Fruit fly (Drosophila melanogaster) whole organism, embryonic: ENCODE data around the gene PMP34.

Experiments used
- Adf1 ChIP-seq: fragments of 200-800 bp; sonication (Bioruptor generic); IDR thresholded peaks from 2 replicates; pipeline ENCODE4 v1.3.6; 2022; ENCODE audit warnings: missing biosample characterization, missing genetic modification characterization
- Asciz ChIP-seq: fragments of 200-800 bp; sonication (Bioruptor generic); optimal IDR thresholded peaks from 2 replicates; lab custom pipeline; 2017; ENCODE audit warnings: missing biosample characterization, mild to moderate bottlenecking, missing genetic modification characterization, missing genetic modification reagents
- Atf-2 ChIP-seq: fragments of 200-800 bp; sonication (Bioruptor generic); optimal IDR thresholded peaks from 2 replicates; lab custom pipeline; 2016; ENCODE audit warnings: missing biosample characterization, missing genetic modification characterization
- Blimp-1 ChIP-seq: fragments of 200-800 bp; sonication (Bioruptor generic); optimal IDR thresholded peaks from 3 replicates; lab custom pipeline; 2018; ENCODE audit warnings: missing biosample characterization, missing genetic modification characterization, mild to moderate bottlenecking, moderate library complexity, missing genetic modification reagents
- CG11247 ChIP-seq: fragments of 200-800 bp; sonication (Bioruptor generic); IDR thresholded peaks from 2 replicates; pipeline ENCODE4 v1.3.6; 2022; ENCODE audit warnings: missing biosample characterization, missing genetic modification characterization
- CG11504 ChIP-seq: fragments of 200-800 bp; sonication (Bioruptor generic); optimal IDR thresholded peaks from 3 replicates; lab custom pipeline; 2019; ENCODE audit warnings: missing biosample characterization, mild to moderate bottlenecking, missing genetic modification characterization, moderate library complexity
- CG14014 ChIP-seq: fragments of 200-800 bp; sonication (Bioruptor generic); IDR thresholded peaks from 2 replicates; pipeline ENCODE4 v1.3.6; 2022; ENCODE audit warnings: missing biosample characterization, missing genetic modification characterization
- CG17359 ChIP-seq: fragments of 200-800 bp; sonication (Bioruptor generic); optimal IDR thresholded peaks from 3 replicates; lab custom pipeline; 2018; ENCODE audit warnings: missing biosample characterization, mild to moderate bottlenecking, missing genetic modification characterization, moderate library complexity
- CG17802 ChIP-seq: fragments of 200-800 bp; sonication (Bioruptor generic); optimal IDR thresholded peaks from 2 replicates; lab custom pipeline; 2018; ENCODE audit warnings: missing biosample characterization, mild to moderate bottlenecking, missing genetic modification characterization, moderate library complexity
- CG18262 ChIP-seq: fragments of 200-800 bp; optimal IDR thresholded peaks from 3 replicates; lab custom pipeline; 2019; ENCODE audit warnings: missing biosample characterization, mild to moderate bottlenecking, missing genetic modification characterization, moderate library complexity
- CG2120 ChIP-seq: fragments of 200-800 bp; sonication (Bioruptor generic); optimal IDR thresholded peaks from 3 replicates; lab custom pipeline; 2016; ENCODE audit warnings: missing biosample characterization, missing genetic modification characterization
- CG2129 ChIP-seq: fragments of 200-800 bp; sonication (Bioruptor generic); IDR thresholded peaks from 2 replicates; pipeline ENCODE4 v1.3.6; 2022; ENCODE audit warnings: missing biosample characterization, missing genetic modification characterization; ENCODE audit not compliant: partially characterized antibody
- CG3163 ChIP-seq: fragments of 200-800 bp; sonication (Bioruptor generic); optimal IDR thresholded peaks from 3 replicates; lab custom pipeline; 2016; ENCODE audit warnings: missing biosample characterization, missing genetic modification characterization
- CG3995 ChIP-seq: fragments of 200-800 bp; sonication (Bioruptor generic); optimal IDR thresholded peaks from 3 replicates; lab custom pipeline; 2016; ENCODE audit warnings: missing biosample characterization, missing genetic modification characterization
- CG6175 ChIP-seq: fragments of 200-800 bp; sonication (Bioruptor generic); IDR thresholded peaks from 3 replicates; pipeline ENCODE4 v1.3.6; 2022; ENCODE audit warnings: missing biosample characterization, missing genetic modification characterization
- CG7357 ChIP-seq: fragments of 200-800 bp; sonication (Bioruptor generic); IDR thresholded peaks from 3 replicates; pipeline ENCODE4 v1.3.6; 2022; ENCODE audit warnings: missing biosample characterization, missing genetic modification characterization
- Dref ChIP-seq: fragments of 200-800 bp; sonication (Bioruptor generic); IDR thresholded peaks from 2 replicates; pipeline ENCODE4 v1.3.6; 2022; ENCODE audit warnings: missing biosample characterization, missing genetic modification characterization
- Drgx ChIP-seq: fragments of 200-800 bp; sonication (Bioruptor generic); IDR thresholded peaks from 2 replicates; pipeline ENCODE4 v1.3.6; 2022; ENCODE audit warnings: missing biosample characterization, missing genetic modification characterization
- Myb ChIP-seq: fragments of 200-800 bp; sonication (Bioruptor generic); optimal IDR thresholded peaks from 2 replicates; lab custom pipeline; 2016; ENCODE audit warnings: missing biosample characterization, missing genetic modification characterization
- Pdp1 ChIP-seq, 2 experiments: fragments of 200-800 bp; sonication (Bioruptor generic); optimal IDR thresholded peaks; 3 replicates each; lab custom pipeline; 2016; ENCODE audit warnings: missing biosample characterization in 2 of 2, missing genetic modification characterization in 2 of 2, mild to moderate bottlenecking in 1 of 2, moderate library complexity in 1 of 2
- Poxn ChIP-seq: fragments of 200-800 bp; sonication (Bioruptor generic); IDR thresholded peaks from 2 replicates; pipeline ENCODE4 v1.3.6; 2022; ENCODE audit warnings: missing biosample characterization, missing genetic modification characterization
- Six4 ChIP-seq: fragments of 200-800 bp; sonication (Bioruptor generic); optimal IDR thresholded peaks from 2 replicates; lab custom pipeline; 2016; ENCODE audit warnings: missing biosample characterization, missing genetic modification characterization
- Sox100B ChIP-seq: fragments of 200-800 bp; sonication (Bioruptor generic); optimal IDR thresholded peaks from 3 replicates; lab custom pipeline; 2018; ENCODE audit warnings: missing biosample characterization, mild to moderate bottlenecking, missing genetic modification characterization
- az2 ChIP-seq: fragments of 200-800 bp; sonication (Bioruptor generic); optimal IDR thresholded peaks from 3 replicates; lab custom pipeline; 2016; ENCODE audit warnings: missing biosample characterization, missing genetic modification characterization
- br ChIP-seq: fragments of >200 bp; optimal IDR thresholded peaks from 2 replicates; lab custom pipeline; 2017
- bsh ChIP-seq, 2 experiments: fragments of 200-800 bp; sonication (Bioruptor generic); optimal IDR thresholded peaks; 2 replicates each; lab custom pipeline; 2017 to 2018; ENCODE audit warnings: mild to moderate bottlenecking in 2 of 2, missing biosample characterization in 2 of 2, missing genetic modification characterization in 2 of 2, moderate library complexity in 1 of 2
- crc ChIP-seq: fragments of 200-800 bp; sonication (Bioruptor generic); optimal IDR thresholded peaks from 2 replicates; lab custom pipeline; 2016; ENCODE audit warnings: missing biosample characterization, missing genetic modification characterization
- crol ChIP-seq: fragments of 200-800 bp; sonication (Bioruptor generic); IDR thresholded peaks from 2 replicates; pipeline ENCODE4 v1.3.6; 2022; ENCODE audit warnings: missing biosample characterization, missing genetic modification characterization
- dati ChIP-seq: fragments of 200-800 bp; sonication (Bioruptor generic); IDR thresholded peaks from 2 replicates; pipeline ENCODE4 v1.3.6; 2022; ENCODE audit warnings: missing biosample characterization, missing genetic modification characterization
- esg ChIP-seq: fragments of 200-800 bp; sonication (Bioruptor generic); conservative IDR thresholded peaks from 2 replicates; pipeline ENCODE4 v1.3.6; 2022; ENCODE audit warnings: missing biosample characterization, missing genetic modification characterization
- fd3F ChIP-seq: fragments of 200-800 bp; sonication (Bioruptor generic); optimal IDR thresholded peaks from 2 replicates; lab custom pipeline; 2018; ENCODE audit warnings: missing biosample characterization, mild to moderate bottlenecking, missing genetic modification characterization, moderate library complexity
- fd96Cb ChIP-seq: fragments of 200-800 bp; sonication (Bioruptor generic); optimal IDR thresholded peaks from 2 replicates; lab custom pipeline; 2018; ENCODE audit warnings: missing biosample characterization, mild to moderate bottlenecking, missing genetic modification characterization, moderate library complexity
- fru ChIP-seq: fragments of >200 bp; optimal IDR thresholded peaks from 2 replicates; lab custom pipeline; 2017
- fu2 ChIP-seq: fragments of 200-800 bp; sonication (Bioruptor generic); optimal IDR thresholded peaks from 2 replicates; lab custom pipeline; 2016; ENCODE audit warnings: missing biosample characterization, missing genetic modification characterization
- gem ChIP-seq: fragments of 200-800 bp; sonication (Bioruptor generic); optimal IDR thresholded peaks from 2 replicates; lab custom pipeline; 2019; ENCODE audit warnings: missing biosample characterization, mild to moderate bottlenecking, missing genetic modification characterization, moderate library complexity
- h ChIP-seq: fragments of >200 bp; optimal IDR thresholded peaks from 2 replicates; lab custom pipeline; 2017
- kni ChIP-seq: fragments of 200-800 bp; sonication (Bioruptor generic); optimal IDR thresholded peaks from 3 replicates; lab custom pipeline; 2017; ENCODE audit warnings: mild to moderate bottlenecking, missing biosample characterization, missing genetic modification reagents, missing genetic modification characterization
- lola ChIP-seq, 3 experiments: fragments of >200 bp in 2 of 3; fragments of 200-800 bp in 1 of 3; sonication (Bioruptor generic) in 1 of 3; optimal IDR thresholded peaks; 2 replicates each; lab custom pipeline; 2017 to 2019; ENCODE audit warnings: missing biosample characterization in 3 of 3, missing genetic modification characterization in 3 of 3, mild to moderate bottlenecking in 1 of 3, moderate library complexity in 1 of 3
- lov ChIP-seq, 2 experiments: fragments of 200-800 bp in 1 of 2; fragments of >200 bp in 1 of 2; sonication (Bioruptor generic) in 1 of 2; IDR thresholded peaks in 1 of 2; optimal IDR thresholded peaks in 1 of 2; 2 replicates in 1 of 2; 3 replicates in 1 of 2; pipeline versions ENCODE4 v1.3.6 to Lab custom; 2017 to 2022; ENCODE audit warnings: missing biosample characterization in 1 of 2, missing genetic modification characterization in 1 of 2
- oc ChIP-seq: fragments of 200-800 bp; sonication (Bioruptor generic); optimal IDR thresholded peaks from 2 replicates; lab custom pipeline; 2018; ENCODE audit warnings: missing biosample characterization, mild to moderate bottlenecking, missing genetic modification characterization, moderate library complexity
- pb ChIP-seq: fragments of 200-800 bp; sonication (Bioruptor generic); optimal IDR thresholded peaks from 3 replicates; lab custom pipeline; 2016; ENCODE audit warnings: missing biosample characterization, missing genetic modification characterization
- pfk ChIP-seq: fragments of 200-800 bp; sonication (Bioruptor generic); optimal IDR thresholded peaks from 2 replicates; lab custom pipeline; 2018; ENCODE audit warnings: missing biosample characterization, mild to moderate bottlenecking, missing genetic modification characterization, moderate library complexity
- phol ChIP-seq: fragments of 200-800 bp; sonication (Bioruptor generic); optimal IDR thresholded peaks from 3 replicates; lab custom pipeline; 2018; ENCODE audit warnings: missing biosample characterization, mild to moderate bottlenecking, missing genetic modification characterization, moderate library complexity
- pros ChIP-seq: fragments of 200-800 bp; sonication (Bioruptor generic); optimal IDR thresholded peaks from 3 replicates; lab custom pipeline; 2019; ENCODE audit warnings: missing biosample characterization, mild to moderate bottlenecking, missing genetic modification characterization, moderate library complexity
- row ChIP-seq: fragments of 200-800 bp; sonication (Bioruptor generic); IDR thresholded peaks from 3 replicates; pipeline ENCODE4 v1.3.6; 2022; ENCODE audit warnings: missing biosample characterization, missing genetic modification characterization
- sens ChIP-seq: fragments of 200-800 bp; sonication (Bioruptor generic); peaks from one replicate; lab custom pipeline; 2016; ENCODE audit warnings: missing biosample characterization, missing genetic modification characterization
- sr ChIP-seq: fragments of 200-800 bp; sonication (Bioruptor generic); IDR thresholded peaks from 3 replicates; pipeline ENCODE4 v1.3.6; 2022; ENCODE audit warnings: missing biosample characterization, missing genetic modification characterization
- ssp ChIP-seq: fragments of 200-800 bp; sonication (Bioruptor generic); IDR thresholded peaks from 2 replicates; pipeline ENCODE4 v1.3.6; 2022; ENCODE audit warnings: missing biosample characterization, missing genetic modification characterization
- ttk ChIP-seq: fragments of 200-800 bp; sonication (Bioruptor generic); IDR thresholded peaks from 2 replicates; pipeline ENCODE4 v2.1.2; 2022; ENCODE audit warnings: missing biosample characterization, missing genetic modification characterization
- tup ChIP-seq: fragments of 200-800 bp; sonication (Bioruptor generic); optimal IDR thresholded peaks from 2 replicates; lab custom pipeline; 2016; ENCODE audit warnings: missing biosample characterization, mild to moderate bottlenecking, missing genetic modification characterization, moderate library complexity
- zen ChIP-seq: fragments of 200-800 bp; sonication (Bioruptor generic); optimal IDR thresholded peaks from 3 replicates; lab custom pipeline; 2018; ENCODE audit warnings: missing biosample characterization, mild to moderate bottlenecking, missing genetic modification characterization, moderate library complexity

The PMP34 gene

dm6 chr3L:4296760-4297159 lies 21.8 kb upstream of the PMP34 start:
- TF ChIP-seq pros (GFP tag; lab: Kevin White, UChicago) (peak; percentile 42), row (GFP tag; lab: Robert Waterston, UW) (no peak), kni (peak; percentile 58), CG14014 (GFP tag; lab: Robert Waterston, UW) (no peak), CG6175 (no peak), dati (GFP tag; lab: Robert Waterston, UW) (no peak), Blimp-1 (GFP tag; lab: Kevin White, UChicago) (peak; percentile 99), Asciz (GFP tag; lab: Kevin White, UChicago) (no peak), CG7357 (GFP tag; lab: Robert Waterston, UW) (no peak), sr (0 out of 3 replicates have a peak, but pooled peaks have one; percentile 32), Drgx (no peak), Pdp1 (GFP tag; optimal IDR thresholded peaks at IDR 0.05; lab: Kevin White, UChicago) (peak in 1 of 2 experiments; percentile 39), CG3163 (GFP tag; lab: Kevin White, UChicago) (no peak), tup (no peak), zen (no peak), oc (tag; lab: Kevin White, UChicago) (peak; percentile 69), Atf-2 (GFP tag; lab: Kevin White, UChicago) (no peak), Six4 (GFP tag; lab: Kevin White, UChicago) (no peak), CG17802 (tag; lab: Kevin White, UChicago) (no peak), Dref (GFP tag; lab: Robert Waterston, UW) (no peak)

dm6 chr3L:4302088-4302487 lies 16.5 kb upstream of the PMP34 start:
- TF ChIP-seq Myb = no peak
- peak; percentile 29 for TF ChIP-seq CG18262
- 0 out of 3 replicates have a peak, but pooled peaks have one; percentile 6 for TF ChIP-seq row (GFP tag; lab: Robert Waterston, UW)
- TF ChIP-seq Adf1 = no peak
- no peak for TF ChIP-seq fru (lab: Kevin White, UChicago)
- TF ChIP-seq h (lab: Kevin White, UChicago) = no peak
- peak; percentile 13 for TF ChIP-seq gem (tag; lab: Kevin White, UChicago)
- peak; percentile 1 for TF ChIP-seq fd96Cb (tag; lab: Kevin White, UChicago)
- no peak for TF ChIP-seq CG17359 (tag; lab: Kevin White, UChicago)
- peak; percentile 4 for TF ChIP-seq Sox100B (GFP tag; lab: Kevin White, UChicago)
- TF ChIP-seq ttk (GFP tag; lab: Robert Waterston, UW) = no peak
- peak; percentile 71 for TF ChIP-seq sens (GFP tag; lab: Kevin White, UChicago)
- TF ChIP-seq lov (optimal IDR thresholded peaks at IDR 0.05; lab: Kevin White, UChicago) = no peak
- TF ChIP-seq lov (GFP tag; IDR thresholded peaks at IDR 0.05; lab: Robert Waterston, UW) = no peak
- TF ChIP-seq CG2120 (GFP tag; lab: Kevin White, UChicago) = no peak
- TF ChIP-seq CG11247 (GFP tag; lab: Robert Waterston, UW) = no peak
- no peak for TF ChIP-seq br (lab: Kevin White, UChicago)
- TF ChIP-seq phol (tag; lab: Kevin White, UChicago) = peak; percentile 15
- no peak for TF ChIP-seq az2 (GFP tag; lab: Kevin White, UChicago)
- TF ChIP-seq lola (GFP tag; optimal IDR thresholded peaks at IDR 0.05; lab: Kevin White, UChicago) = peak in 1 of 3 experiments; percentile 8
- TF ChIP-seq CG3995 = no peak
- no peak for TF ChIP-seq Poxn (GFP tag; lab: Robert Waterston, UW)
- TF ChIP-seq CG11504 (tag; lab: Kevin White, UChicago) = peak; percentile 20
- TF ChIP-seq pfk = no peak
- no peak for TF ChIP-seq crol (GFP tag; lab: Robert Waterston, UW)
- TF ChIP-seq fu2 (GFP tag; lab: Kevin White, UChicago) = no peak
- peak in 1 of 2 experiments; percentile 0 for TF ChIP-seq bsh (GFP tag; optimal IDR thresholded peaks at IDR 0.05; lab: Kevin White, UChicago)
- no peak for TF ChIP-seq esg (GFP tag; lab: Robert Waterston, UW)
- no peak for TF ChIP-seq Atf-2 (GFP tag; lab: Kevin White, UChicago)
- TF ChIP-seq crc (GFP tag; lab: Kevin White, UChicago) = no peak
- TF ChIP-seq fd3F (GFP tag; lab: Kevin White, UChicago) = no peak
- no peak for TF ChIP-seq ssp
- TF ChIP-seq CG2129 (GFP tag; lab: Robert Waterston, UW) = no peak
- no peak for TF ChIP-seq pb (GFP tag; lab: Kevin White, UChicago)
